Worm (Caenorhabditis elegans) whole organism, L3 larva: ENCODE data around the gene sru-35.
A peak's percentile ranks its signal among the peaks of the same experiment; 100 is the strongest.

Experiments used
- R02D3.7 ChIP-seq: fragments of 150-350 bp; optimal IDR thresholded peaks from 2 replicates; lab custom pipeline; 2014; ENCODE audit warnings: missing biosample characterization, missing genetic modification characterization
- ZK546.5 ChIP-seq: sonication (generic microtip); optimal IDR thresholded peaks from 2 replicates; lab custom pipeline; 2017; ENCODE audit warnings: missing biosample characterization, missing genetic modification characterization
- aly-2 ChIP-seq: fragments of 150-350 bp; optimal IDR thresholded peaks from 2 replicates; lab custom pipeline; 2014; ENCODE audit warnings: missing biosample characterization, missing genetic modification characterization
- ama-1 ChIP-seq: fragments of 150-350 bp; optimal IDR thresholded peaks from 2 replicates; lab custom pipeline; 2018
- ceh-28 ChIP-seq: fragments of 150-350 bp; optimal IDR thresholded peaks from 2 replicates; lab custom pipeline; 2014; ENCODE audit warnings: missing biosample characterization, missing genetic modification reagents, missing genetic modification characterization
- ceh-82 ChIP-seq: fragments of 150-350 bp; optimal IDR thresholded peaks from 2 replicates; lab custom pipeline; 2014; ENCODE audit warnings: missing biosample characterization, missing genetic modification characterization
- egl-27 ChIP-seq: sonication (generic microtip); optimal IDR thresholded peaks from 4 replicates; lab custom pipeline; 2017; ENCODE audit warnings: missing biosample characterization, missing genetic modification reagents, missing genetic modification characterization
- egl-5 ChIP-seq: fragments of 150-350 bp; optimal IDR thresholded peaks from 2 replicates; lab custom pipeline; 2017; ENCODE audit warnings: missing biosample characterization, missing genetic modification reagents, missing genetic modification characterization, inconsistent platforms
- elt-1 ChIP-seq: fragments of 150-350 bp; optimal IDR thresholded peaks from 2 replicates; lab custom pipeline; 2014; ENCODE audit warnings: missing biosample characterization, missing genetic modification characterization
- elt-2 ChIP-seq: sonication (generic microtip); optimal IDR thresholded peaks from 2 replicates; lab custom pipeline; 2016; ENCODE audit warnings: missing genetic modification reagents, mild to moderate bottlenecking, missing genetic modification characterization, missing compliant biosample characterization
- eor-1 ChIP-seq, 2 experiments: fragments of 150-350 bp; optimal IDR thresholded peaks; 2 replicates each; lab custom pipeline; 2014 to 2018; ENCODE audit warnings: missing biosample characterization in 2 of 2, missing genetic modification characterization in 2 of 2
- fkh-2 ChIP-seq: fragments of 150-350 bp; optimal IDR thresholded peaks from 2 replicates; lab custom pipeline; 2014; ENCODE audit warnings: missing biosample characterization, missing genetic modification reagents, missing genetic modification characterization
- fos-1 ChIP-seq: fragments of 150-350 bp; optimal IDR thresholded peaks from 2 replicates; lab custom pipeline; 2014; ENCODE audit warnings: missing biosample characterization, missing genetic modification characterization
- hmg-11 ChIP-seq: sonication (generic microtip); optimal IDR thresholded peaks from 2 replicates; lab custom pipeline; 2016; ENCODE audit warnings: missing genetic modification characterization, missing compliant biosample characterization
- jun-1 ChIP-seq: fragments of 150-350 bp; optimal IDR thresholded peaks from 2 replicates; lab custom pipeline; 2014; ENCODE audit warnings: missing biosample characterization, missing genetic modification reagents, missing genetic modification characterization
- lin-15B ChIP-seq: fragments of 150-350 bp; optimal IDR thresholded peaks from 2 replicates; lab custom pipeline; 2014; ENCODE audit warnings: missing biosample characterization, missing genetic modification characterization
- lin-39 ChIP-seq: fragments of 150-350 bp; optimal IDR thresholded peaks from 2 replicates; lab custom pipeline; 2018; ENCODE audit warnings: missing biosample characterization, missing genetic modification reagents, missing genetic modification characterization
- lsy-12 ChIP-seq: sonication (generic microtip); optimal IDR thresholded peaks from 2 replicates; lab custom pipeline; 2016; ENCODE audit warnings: mild to moderate bottlenecking, missing genetic modification characterization, missing compliant biosample characterization
- mdl-1 ChIP-seq: fragments of 150-350 bp; optimal IDR thresholded peaks from 2 replicates; lab custom pipeline; 2014; ENCODE audit warnings: missing biosample characterization, missing genetic modification characterization
- mml-1 ChIP-seq: fragments of 150-350 bp; sonication (generic microtip); optimal IDR thresholded peaks from 3 replicates; lab custom pipeline; 2014; ENCODE audit warnings: missing biosample characterization, missing genetic modification characterization
- nfya-1 ChIP-seq: sonication (generic microtip); optimal IDR thresholded peaks from 2 replicates; lab custom pipeline; 2017; ENCODE audit warnings: missing genetic modification characterization, mild to moderate bottlenecking, missing compliant biosample characterization, antibody characterized with exemption, moderate library complexity; ENCODE audit not compliant: insufficient read depth
- nhr-11 ChIP-seq: fragments of 150-350 bp; optimal IDR thresholded peaks from 2 replicates; lab custom pipeline; 2014; ENCODE audit warnings: missing biosample characterization, missing genetic modification characterization
- nhr-12 ChIP-seq: fragments of 150-350 bp; optimal IDR thresholded peaks from 2 replicates; lab custom pipeline; 2014; ENCODE audit warnings: missing biosample characterization, missing genetic modification characterization
- nhr-23 ChIP-seq: fragments of 150-350 bp; optimal IDR thresholded peaks from 2 replicates; lab custom pipeline; 2014; ENCODE audit warnings: missing biosample characterization, missing genetic modification reagents, missing genetic modification characterization
- nhr-237 ChIP-seq: fragments of 150-350 bp; optimal IDR thresholded peaks from 2 replicates; lab custom pipeline; 2014; ENCODE audit warnings: missing biosample characterization, missing genetic modification characterization
- nhr-25 ChIP-seq: sonication (generic microtip); optimal IDR thresholded peaks from 2 replicates; lab custom pipeline; 2017; ENCODE audit warnings: missing biosample characterization, missing genetic modification characterization
- nhr-28 ChIP-seq: fragments of 150-350 bp; optimal IDR thresholded peaks from 2 replicates; lab custom pipeline; 2014; ENCODE audit warnings: missing biosample characterization, missing genetic modification characterization
- nhr-43 ChIP-seq: sonication (generic microtip); optimal IDR thresholded peaks from 2 replicates; lab custom pipeline; 2016; ENCODE audit warnings: mild to moderate bottlenecking, missing genetic modification characterization, missing compliant biosample characterization; ENCODE audit not compliant: poor library complexity, severe bottlenecking
- nhr-67 ChIP-seq: fragments of 150-350 bp; optimal IDR thresholded peaks from 2 replicates; lab custom pipeline; 2014; ENCODE audit warnings: missing biosample characterization, missing genetic modification characterization
- nhr-76 ChIP-seq: fragments of 150-350 bp; sonication (generic microtip); optimal IDR thresholded peaks from 5 replicates; lab custom pipeline; 2014; ENCODE audit warnings: missing biosample characterization, missing genetic modification characterization
- nhr-77 ChIP-seq: fragments of 150-350 bp; optimal IDR thresholded peaks from 2 replicates; lab custom pipeline; 2014; ENCODE audit warnings: missing biosample characterization, missing genetic modification characterization
- pha-4 ChIP-seq: fragments of 150-350 bp; optimal IDR thresholded peaks from 2 replicates; lab custom pipeline; 2014; ENCODE audit warnings: missing biosample characterization, missing genetic modification reagents, missing genetic modification characterization
- pqm-1 ChIP-seq: fragments of 150-350 bp; optimal IDR thresholded peaks from 2 replicates; lab custom pipeline; 2017; ENCODE audit warnings: missing biosample characterization, missing genetic modification characterization, inconsistent platforms
- sea-2 ChIP-seq: fragments of 150-350 bp; sonication (generic microtip); optimal IDR thresholded peaks from 4 replicates; lab custom pipeline; 2014; ENCODE audit warnings: missing biosample characterization, missing genetic modification reagents, missing genetic modification characterization
- snpc-4 ChIP-seq: fragments of 150-350 bp; optimal IDR thresholded peaks from 2 replicates; lab custom pipeline; 2014; ENCODE audit warnings: missing biosample characterization, missing genetic modification characterization
- tbx-2 ChIP-seq: sonication (generic microtip); optimal IDR thresholded peaks from 2 replicates; lab custom pipeline; 2016; ENCODE audit warnings: mild to moderate bottlenecking, missing genetic modification characterization, missing compliant biosample characterization
- unc-39 ChIP-seq: sonication (generic microtip); optimal IDR thresholded peaks from 4 replicates; lab custom pipeline; 2017; ENCODE audit warnings: missing biosample characterization, missing genetic modification characterization
- unc-62 ChIP-seq: fragments of 150-350 bp; sonication (generic microtip); optimal IDR thresholded peaks from 4 replicates; lab custom pipeline; 2014; ENCODE audit warnings: missing biosample characterization, missing genetic modification reagents, missing genetic modification characterization
- zag-1 ChIP-seq: fragments of 150-350 bp; optimal IDR thresholded peaks from 2 replicates; lab custom pipeline; 2014; ENCODE audit warnings: missing biosample characterization, missing genetic modification characterization
- ztf-11 ChIP-seq: fragments of 150-350 bp; optimal IDR thresholded peaks from 2 replicates; lab custom pipeline; 2014; ENCODE audit warnings: missing biosample characterization, missing genetic modification characterization
- ztf-4 ChIP-seq: fragments of 150-350 bp; optimal IDR thresholded peaks from 2 replicates; lab custom pipeline; 2014; ENCODE audit warnings: missing biosample characterization, missing genetic modification characterization

The sru-35 gene

ce11 chrIV:8826606-8827000, 36.6 kb upstream of the sru-35 start (continued):
- TF ChIP-seq nhr-11: no peak
- TF ChIP-seq nhr-12 (tag; lab: Kevin White, UChicago): no peak
- no peak for TF ChIP-seq snpc-4
- no peak for TF ChIP-seq sea-2 (GFP tag; lab: Kevin White, UChicago)
- no peak for TF ChIP-seq nhr-76

- TF ChIP-seq lin-15B (tag; lab: Kevin White, UChicago): no peak
- peak; percentile 31 for TF ChIP-seq nhr-23
- peak; percentile 9 for TF ChIP-seq elt-1 (tag; lab: Kevin White, UChicago)
- TF ChIP-seq pha-4 (tag; lab: Kevin White, UChicago): no peak
- no peak for TF ChIP-seq zag-1 (tag; lab: Kevin White, UChicago)
- TF ChIP-seq nhr-25: peak; percentile 58
- no peak for TF ChIP-seq mdl-1 (tag; lab: Kevin White, UChicago)
- no peak for TF ChIP-seq egl-5 (tag; lab: Kevin White, UChicago)
- peak; percentile 73 for TF ChIP-seq nhr-43 (tag; lab: Kevin White, UChicago)
- TF ChIP-seq nhr-28: no peak
- peak; percentile 11 for TF ChIP-seq aly-2 (tag; lab: Kevin White, UChicago)
- TF ChIP-seq nhr-237 (tag; lab: Kevin White, UChicago): no peak
- TF ChIP-seq ztf-11 (tag; lab: Kevin White, UChicago): no peak
- no peak for TF ChIP-seq eor-1 (tag; optimal IDR thresholded peaks at IDR 0.05; lab: Kevin White, UChicago)
- peak; percentile 56 for TF ChIP-seq nhr-77 (tag; lab: Kevin White, UChicago)
- no peak for TF ChIP-seq elt-2 (tag; lab: Kevin White, UChicago)
- TF ChIP-seq ceh-28 (tag; lab: Kevin White, UChicago): peak; percentile 37
- TF ChIP-seq unc-39 (tag; lab: Kevin White, UChicago): no peak
- no peak for TF ChIP-seq ZK546.5 (tag; lab: Kevin White, UChicago)
- no peak for TF ChIP-seq jun-1 (tag; lab: Kevin White, UChicago)
- no peak for TF ChIP-seq egl-27 (tag; lab: Kevin White, UChicago)
- no peak for TF ChIP-seq mml-1
- TF ChIP-seq unc-62 (GFP tag; lab: Kevin White, UChicago): no peak
- TF ChIP-seq lin-39 (tag; lab: Kevin White, UChicago): no peak
- peak; percentile 6 for TF ChIP-seq lsy-12 (tag; lab: Kevin White, UChicago)
- TF ChIP-seq nhr-67 (tag; lab: Kevin White, UChicago): no peak
- TF ChIP-seq ama-1 (lab: Kevin White, UChicago): no peak
- no peak for TF ChIP-seq hmg-11 (tag; lab: Kevin White, UChicago)
- no peak for TF ChIP-seq nhr-11
- TF ChIP-seq ceh-82: peak; percentile 70
- TF ChIP-seq nhr-12 (tag; lab: Kevin White, UChicago): no peak
- no peak for TF ChIP-seq ztf-4 (tag; lab: Kevin White, UChicago)
- peak; percentile 49 for TF ChIP-seq R02D3.7 (tag; lab: Kevin White, UChicago)
Observed at ce11 chrIV:8825997-8826605, 36.1 kb upstream of the sru-35 start.

DNA sequence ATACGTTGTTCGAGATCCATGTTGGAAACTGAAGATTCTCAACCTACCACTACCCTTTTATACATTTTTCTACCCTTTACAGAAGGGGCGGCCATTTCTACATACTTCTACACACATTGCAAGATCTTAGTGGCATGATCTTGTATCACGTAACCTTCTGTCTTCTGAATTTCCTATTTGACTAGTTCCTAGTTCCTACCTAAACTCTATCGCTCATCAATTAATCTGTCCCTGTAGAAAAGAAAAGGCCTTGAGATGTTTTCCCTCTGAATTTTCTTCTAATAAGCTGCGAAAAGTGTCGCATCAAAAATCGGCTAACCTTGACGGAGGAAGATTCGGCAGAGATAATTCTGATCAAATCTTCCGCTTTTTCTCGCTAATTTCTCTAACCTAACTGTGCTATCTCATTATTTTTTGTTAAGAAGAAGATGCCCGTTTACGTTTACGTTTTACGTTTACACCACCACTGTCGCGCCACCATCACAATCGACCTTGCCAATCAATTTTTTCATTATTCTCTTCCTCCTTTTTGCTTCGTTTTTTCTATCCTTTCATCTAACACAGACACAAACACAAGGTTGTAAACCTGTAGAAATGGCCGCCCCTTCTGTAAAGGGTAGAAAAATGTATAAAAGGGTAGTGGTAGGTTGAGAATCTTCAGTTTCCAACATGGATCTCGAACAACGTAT, 34.2 kb upstream of the sru-35 start, which contains the start of the genes col-117 and col-3:
Gene col-117 (minus strand): TSS at position 51 of the 689 bp plus-strand sequence.
Gene col-3 (plus strand): TSS at position 639 of the 689 bp plus-strand sequence.
- TF ChIP-seq fos-1 (tag; lab: Kevin White, UChicago) (no peak), nhr-43 (tag; lab: Kevin White, UChicago) (peak; percentile 16), nhr-23 (peak; percentile 29), nhr-25 (peak; percentile 86), elt-1 (tag; lab: Kevin White, UChicago) (peak; percentile 83)

DNA sequence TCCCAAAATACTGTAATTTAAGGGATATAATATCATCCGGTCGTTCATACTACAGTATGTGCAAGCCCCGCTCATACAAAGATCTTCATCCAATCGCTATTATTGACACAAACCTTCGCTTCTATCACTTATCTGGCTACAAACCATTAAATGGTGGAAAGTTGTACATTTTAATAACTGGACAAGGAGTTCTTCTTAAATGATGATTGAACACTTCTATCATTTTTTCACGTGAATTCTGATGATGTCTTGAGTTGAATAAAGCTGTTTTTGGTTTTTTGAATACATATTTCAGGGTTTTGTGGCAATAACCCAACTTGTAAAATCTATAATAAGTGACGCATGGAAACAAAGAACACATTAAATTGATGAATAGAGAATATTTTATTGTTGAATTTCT, 32.6 kb upstream of the sru-35 start:
- TF ChIP-seq eor-1 (tag; optimal IDR thresholded peaks at IDR 0.05; lab: Kevin White, UChicago) (no peak), nhr-43 (tag; lab: Kevin White, UChicago) (peak; percentile 63), nhr-77 (tag; lab: Kevin White, UChicago) (no peak), pqm-1 (tag; lab: Kevin White, UChicago) (no peak), nhr-23 (peak; percentile 0), ceh-82 (no peak), jun-1 (tag; lab: Kevin White, UChicago) (no peak), snpc-4 (no peak), lin-15B (tag; lab: Kevin White, UChicago) (no peak), tbx-2 (tag; lab: Kevin White, UChicago) (no peak), mdl-1 (tag; lab: Kevin White, UChicago) (no peak), nhr-28 (no peak), nhr-237 (tag; lab: Kevin White, UChicago) (no peak), fos-1 (tag; lab: Kevin White, UChicago) (no peak), nhr-67 (tag; lab: Kevin White, UChicago) (no peak), unc-62 (GFP tag; lab: Kevin White, UChicago) (no peak), ztf-11 (tag; lab: Kevin White, UChicago) (no peak), aly-2 (tag; lab: Kevin White, UChicago) (no peak), egl-5 (tag; lab: Kevin White, UChicago) (no peak), sea-2 (GFP tag; lab: Kevin White, UChicago) (no peak), lsy-12 (tag; lab: Kevin White, UChicago) (no peak), fkh-2 (tag; lab: Kevin White, UChicago) (no peak), zag-1 (tag; lab: Kevin White, UChicago) (no peak), nfya-1 (tag; lab: Kevin White, UChicago) (peak; percentile 20), ZK546.5 (tag; lab: Kevin White, UChicago) (no peak), nhr-25 (peak; percentile 79), nhr-12 (tag; lab: Kevin White, UChicago) (no peak), ceh-28 (tag; lab: Kevin White, UChicago) (peak; percentile 23)
